Fruit fly (Drosophila melanogaster) whole organism, embryonic: ENCODE data around the gene Vajk1.

ENCODE experiments used
- ATbp ChIP-seq: fragments of 200-800 bp; sonication (Bioruptor generic); optimal IDR thresholded peaks from 2 replicates; lab custom pipeline; 2017; ENCODE audit warnings: missing biosample characterization, mild to moderate bottlenecking, missing genetic modification characterization, missing genetic modification reagents
- CG11456 ChIP-seq: fragments of 200-800 bp; sonication (Bioruptor generic); IDR thresholded peaks from 3 replicates; pipeline ENCODE4 v1.3.6; 2022; ENCODE audit warnings: missing biosample characterization, missing genetic modification characterization
- CG12769 ChIP-seq: fragments of 200-800 bp; sonication (Bioruptor generic); optimal IDR thresholded peaks from 2 replicates; lab custom pipeline; 2019; ENCODE audit warnings: missing biosample characterization, mild to moderate bottlenecking, missing genetic modification characterization, moderate library complexity
- CG14860 ChIP-seq: fragments of 200-800 bp; sonication (Bioruptor generic); IDR thresholded peaks from 3 replicates; pipeline ENCODE4 v1.3.6; 2022; ENCODE audit warnings: missing biosample characterization, missing genetic modification characterization; ENCODE audit not compliant: partially characterized antibody
- CG15073 ChIP-seq: fragments of 200-800 bp; sonication (Bioruptor generic); optimal IDR thresholded peaks from 2 replicates; lab custom pipeline; 2016; ENCODE audit warnings: missing biosample characterization, missing genetic modification characterization
- CG17359 ChIP-seq: fragments of 200-800 bp; sonication (Bioruptor generic); optimal IDR thresholded peaks from 3 replicates; lab custom pipeline; 2018; ENCODE audit warnings: missing biosample characterization, mild to moderate bottlenecking, missing genetic modification characterization, moderate library complexity
- CG18011 ChIP-seq: fragments of 200-800 bp; sonication (Bioruptor generic); optimal IDR thresholded peaks from 2 replicates; lab custom pipeline; 2017; ENCODE audit warnings: missing biosample characterization, missing genetic modification characterization, mild to moderate bottlenecking, moderate library complexity, missing genotype
- CG18619 ChIP-seq: fragments of 200-800 bp; sonication (Bioruptor generic); optimal IDR thresholded peaks from 3 replicates; lab custom pipeline; 2017; ENCODE audit warnings: missing biosample characterization, mild to moderate bottlenecking, missing genetic modification characterization
- CG30431 ChIP-seq: fragments of 200-800 bp; sonication (Bioruptor generic); optimal IDR thresholded peaks from 2 replicates; lab custom pipeline; 2017; ENCODE audit warnings: missing biosample characterization, missing genetic modification characterization
- CG31441 ChIP-seq: fragments of 200-800 bp; sonication (Bioruptor generic); IDR thresholded peaks from 2 replicates; pipeline ENCODE4 v1.3.6; 2022; ENCODE audit warnings: missing biosample characterization, missing genetic modification characterization
- CG33213 ChIP-seq: fragments of 200-800 bp; sonication (Bioruptor generic); optimal IDR thresholded peaks from 3 replicates; lab custom pipeline; 2016; ENCODE audit warnings: missing biosample characterization, missing genetic modification characterization
- CG4360 ChIP-seq: fragments of 200-800 bp; sonication (Bioruptor generic); IDR thresholded peaks from 2 replicates; pipeline ENCODE4 v1.3.6; 2022; ENCODE audit warnings: missing biosample characterization, missing genetic modification characterization
- CG6689 ChIP-seq: fragments of 200-800 bp; sonication (Bioruptor generic); IDR thresholded peaks from 2 replicates; pipeline ENCODE4 v1.3.6; 2022; ENCODE audit warnings: missing biosample characterization, missing genetic modification characterization
- CG6791 ChIP-seq: fragments of 200-800 bp; sonication (Bioruptor generic); IDR thresholded peaks from 3 replicates; pipeline ENCODE4 v1.3.6; 2022; ENCODE audit warnings: missing biosample characterization, missing genetic modification characterization; ENCODE audit not compliant: partially characterized antibody
- CG6854 ChIP-seq: fragments of 200-800 bp; sonication (Bioruptor generic); optimal IDR thresholded peaks from 3 replicates; lab custom pipeline; 2017; ENCODE audit warnings: missing biosample characterization, mild to moderate bottlenecking, missing genetic modification characterization
- CG7839 ChIP-seq: fragments of 200-800 bp; sonication (Bioruptor generic); optimal IDR thresholded peaks from 3 replicates; lab custom pipeline; 2018; ENCODE audit warnings: missing biosample characterization, mild to moderate bottlenecking, missing genetic modification characterization, moderate library complexity
- CG8944 ChIP-seq: fragments of 200-800 bp; sonication (Bioruptor generic); optimal IDR thresholded peaks from 3 replicates; lab custom pipeline; 2016; ENCODE audit warnings: missing biosample characterization, missing genetic modification characterization
- Deaf1 ChIP-seq: fragments of 200-800 bp; optimal IDR thresholded peaks from 3 replicates; lab custom pipeline; 2019; ENCODE audit warnings: missing biosample characterization, mild to moderate bottlenecking, missing genetic modification characterization, moderate library complexity
- Dll ChIP-seq: fragments of 200-800 bp; sonication (Bioruptor generic); IDR thresholded peaks from 4 replicates; pipeline ENCODE4 v1.3.6; 2022; ENCODE audit warnings: missing biosample characterization, missing genetic modification characterization; ENCODE audit not compliant: partially characterized antibody
- Fer1 ChIP-seq: fragments of 200-800 bp; sonication (Bioruptor generic); optimal IDR thresholded peaks from 2 replicates; lab custom pipeline; 2017; ENCODE audit warnings: missing biosample characterization, mild to moderate bottlenecking, missing genetic modification characterization
- HLH3B ChIP-seq: fragments of 200-800 bp; sonication (Bioruptor generic); IDR thresholded peaks from 2 replicates; pipeline ENCODE4 v1.3.6; 2022; ENCODE audit warnings: missing biosample characterization, missing genetic modification characterization
- HLH54F ChIP-seq: fragments of 200-800 bp; sonication (Bioruptor generic); optimal IDR thresholded peaks from 3 replicates; lab custom pipeline; 2016; ENCODE audit warnings: missing biosample characterization, missing genetic modification characterization
- HLHmδ ChIP-seq: fragments of 200-800 bp; sonication (Bioruptor generic); optimal IDR thresholded peaks from 2 replicates; lab custom pipeline; 2018; ENCODE audit warnings: missing biosample characterization, mild to moderate bottlenecking, missing genetic modification characterization, moderate library complexity
- Hr78 ChIP-seq, 2 experiments: fragments of 200-800 bp in 1 of 2; fragments of >200 bp in 1 of 2; sonication (Bioruptor generic) in 1 of 2; optimal IDR thresholded peaks; 2 replicates each; lab custom pipeline; 2017 to 2019; ENCODE audit warnings: missing biosample characterization in 2 of 2, missing genetic modification characterization in 2 of 2, mild to moderate bottlenecking in 1 of 2, moderate library complexity in 1 of 2
- Myb ChIP-seq: fragments of 200-800 bp; sonication (Bioruptor generic); optimal IDR thresholded peaks from 2 replicates; lab custom pipeline; 2016; ENCODE audit warnings: missing biosample characterization, missing genetic modification characterization
- Opbp ChIP-seq: fragments of 200-800 bp; sonication (Bioruptor generic); IDR thresholded peaks from 3 replicates; pipeline ENCODE4 v1.3.6; 2022; ENCODE audit warnings: missing biosample characterization, missing genetic modification characterization; ENCODE audit not compliant: partially characterized antibody
- Rx ChIP-seq: fragments of 200-800 bp; sonication (Bioruptor generic); IDR thresholded peaks from 2 replicates; pipeline ENCODE4 v1.3.6; 2022; ENCODE audit warnings: missing biosample characterization, missing genetic modification characterization
- Sry-β ChIP-seq: fragments of 200-800 bp; sonication (Bioruptor generic); optimal IDR thresholded peaks from 2 replicates; lab custom pipeline; 2018; ENCODE audit warnings: missing biosample characterization, mild to moderate bottlenecking, missing genetic modification characterization, moderate library complexity
- ap ChIP-seq: fragments of 200-800 bp; sonication (Bioruptor generic); IDR thresholded peaks from 2 replicates; pipeline ENCODE4 v1.3.6; 2022; ENCODE audit warnings: missing biosample characterization, missing genetic modification characterization
- az2 ChIP-seq: fragments of 200-800 bp; sonication (Bioruptor generic); optimal IDR thresholded peaks from 3 replicates; lab custom pipeline; 2016; ENCODE audit warnings: missing biosample characterization, missing genetic modification characterization
- bsh ChIP-seq, 2 experiments: fragments of 200-800 bp; sonication (Bioruptor generic); optimal IDR thresholded peaks; 2 replicates each; lab custom pipeline; 2017 to 2018; ENCODE audit warnings: mild to moderate bottlenecking in 2 of 2, missing biosample characterization in 2 of 2, missing genetic modification characterization in 2 of 2, moderate library complexity in 1 of 2
- btn ChIP-seq: fragments of 200-800 bp; sonication (Bioruptor generic); optimal IDR thresholded peaks from 2 replicates; lab custom pipeline; 2016; ENCODE audit warnings: missing biosample characterization, missing genetic modification characterization
- crc ChIP-seq: fragments of 200-800 bp; sonication (Bioruptor generic); optimal IDR thresholded peaks from 2 replicates; lab custom pipeline; 2016; ENCODE audit warnings: missing biosample characterization, missing genetic modification characterization
- eve ChIP-seq, 2 experiments: fragments of >200 bp; optimal IDR thresholded peaks; 2 replicates each; lab custom pipeline; 2017; ENCODE audit warnings: missing biosample characterization in 2 of 2, missing genetic modification characterization in 2 of 2
- gro ChIP-seq: fragments of 200-800 bp; sonication (Bioruptor generic); optimal IDR thresholded peaks from 2 replicates; lab custom pipeline; 2016; ENCODE audit warnings: missing biosample characterization, missing genetic modification characterization
- her ChIP-seq: fragments of 200-800 bp; sonication (Bioruptor generic); optimal IDR thresholded peaks from 2 replicates; lab custom pipeline; 2016; ENCODE audit warnings: missing biosample characterization, missing genetic modification characterization
- jing ChIP-seq: fragments of 200-800 bp; sonication (Bioruptor generic); optimal IDR thresholded peaks from 2 replicates; lab custom pipeline; 2018; ENCODE audit warnings: missing biosample characterization, mild to moderate bottlenecking, missing genetic modification characterization
- knrl ChIP-seq: fragments of 200-800 bp; sonication (Bioruptor generic); IDR thresholded peaks from 3 replicates; pipeline ENCODE4 v1.3.6; 2022; ENCODE audit warnings: missing biosample characterization, missing genetic modification characterization; ENCODE audit not compliant: partially characterized antibody
- org-1 ChIP-seq: fragments of 200-800 bp; sonication (Bioruptor generic); optimal IDR thresholded peaks from 2 replicates; lab custom pipeline; 2017; ENCODE audit warnings: missing biosample characterization, missing genetic modification characterization
- otp ChIP-seq: fragments of 200-800 bp; sonication (Bioruptor generic); IDR thresholded peaks from 3 replicates; pipeline ENCODE4, ENCODE4 v1.3.6; 2022; ENCODE audit warnings: missing biosample characterization, missing genetic modification characterization
- pan ChIP-seq, 4 experiments: fragments of >200 bp in 3 of 4; fragments of 200-800 bp in 1 of 4; sonication (Bioruptor generic) in 1 of 4; optimal IDR thresholded peaks in 3 of 4; IDR thresholded peaks in 1 of 4; 2 replicates each; pipeline versions ENCODE4 v1.3.6 to Lab custom; 2017 to 2022; ENCODE audit warnings: missing biosample characterization in 2 of 4, missing genetic modification characterization in 2 of 4, mixed read lengths in 1 of 4
- pzg ChIP-seq: fragments of 200-800 bp; sonication (Bioruptor generic); optimal IDR thresholded peaks from 3 replicates; lab custom pipeline; 2018; ENCODE audit warnings: missing biosample characterization, mild to moderate bottlenecking, missing genetic modification characterization, moderate library complexity
- sc ChIP-seq, 3 experiments: fragments of >200 bp in 2 of 3; fragments of 200-800 bp in 1 of 3; sonication (Bioruptor generic) in 1 of 3; optimal IDR thresholded peaks; 2 replicates in 2 of 3; 3 replicates in 1 of 3; lab custom pipeline; 2017; ENCODE audit warnings: mild to moderate bottlenecking in 1 of 3, missing biosample characterization in 1 of 3, missing genetic modification characterization in 1 of 3, missing genetic modification reagents in 1 of 3
- schlank ChIP-seq: fragments of 200-800 bp; sonication (Bioruptor generic); optimal IDR thresholded peaks from 2 replicates; lab custom pipeline; 2018; ENCODE audit warnings: missing biosample characterization, mild to moderate bottlenecking, missing genetic modification characterization
- sd ChIP-seq: fragments of 200-800 bp; sonication (Bioruptor generic); optimal IDR thresholded peaks from 3 replicates; lab custom pipeline; 2018; ENCODE audit warnings: missing biosample characterization, mild to moderate bottlenecking, missing genetic modification characterization, moderate library complexity
- sim ChIP-seq: fragments of 200-800 bp; sonication (Bioruptor generic); IDR thresholded peaks from 2 replicates; pipeline ENCODE4 v1.3.6; 2022; ENCODE audit warnings: missing biosample characterization, missing genetic modification characterization
- slp2 ChIP-seq: fragments of 200-800 bp; sonication (Bioruptor generic); optimal IDR thresholded peaks from 2 replicates; lab custom pipeline; 2016; ENCODE audit warnings: missing biosample characterization, missing genetic modification characterization
- tna ChIP-seq: fragments of 200-800 bp; sonication (Bioruptor generic); IDR thresholded peaks from 2 replicates; pipeline ENCODE4 v1.3.6; 2022; ENCODE audit warnings: missing biosample characterization, missing genetic modification characterization; ENCODE audit not compliant: partially characterized antibody
- wek ChIP-seq: fragments of 200-800 bp; sonication (Bioruptor generic); optimal IDR thresholded peaks from 3 replicates; lab custom pipeline; 2018; ENCODE audit warnings: missing biosample characterization, mild to moderate bottlenecking, missing genetic modification characterization, moderate library complexity

The Vajk1 gene

DNA sequence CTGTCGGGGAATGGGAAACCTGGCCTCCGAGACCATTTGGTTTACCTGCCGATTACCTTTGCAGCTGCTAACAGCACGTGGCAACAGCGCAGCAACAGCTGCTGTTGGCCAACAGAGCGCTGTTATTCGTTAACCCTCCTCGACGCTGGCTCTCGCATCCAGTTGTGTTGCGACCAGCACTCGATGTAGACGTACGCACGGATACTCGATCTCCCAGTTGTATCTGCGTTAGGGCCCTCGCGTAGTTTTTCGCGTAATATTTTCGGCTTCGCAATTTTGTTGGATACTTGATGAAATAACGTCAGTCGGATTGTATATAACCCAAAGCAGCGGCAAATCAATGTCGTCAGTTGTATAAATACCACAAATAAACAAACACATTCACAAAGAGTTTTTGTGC lies 44.6 kb downstream of the Vajk1 start (continued):
- TF ChIP-seq CG7839 (tag; lab: Kevin White, UChicago) (no peak), Rx (GFP tag; lab: Robert Waterston, UW) (no peak), slp2 (GFP tag; lab: Kevin White, UChicago) (no peak), Dll (GFP tag; lab: Robert Waterston, UW) (no peak), otp (GFP tag; lab: Robert Waterston, UW) (peak; percentile 41; the same call in 1 of the 3 replicates), CG11456 (GFP tag; lab: Robert Waterston, UW) (no peak), crc (no peak), HLHmδ (GFP tag; lab: Kevin White, UChicago) (peak; percentile 96), CG14860 (no peak), ap (GFP tag; lab: Robert Waterston, UW) (no peak), gro (GFP tag; lab: Kevin White, UChicago) (peak; percentile 74), btn (GFP tag; lab: Kevin White, UChicago) (no peak), sim (GFP tag; lab: Robert Waterston, UW) (no peak), CG17359 (tag; lab: Kevin White, UChicago) (peak; percentile 20), tna (GFP tag; lab: Robert Waterston, UW) (peak; percentile 55; the same call in 1 of the 2 replicates), CG31441 (GFP tag; lab: Robert Waterston, UW) (no peak), Myb (no peak), HLH54F (GFP tag; lab: Kevin White, UChicago) (peak; percentile 16), jing (GFP tag; lab: Kevin White, UChicago) (no peak), knrl (GFP tag; lab: Robert Waterston, UW) (peak; percentile 39; the same call in 2 of the 3 replicates), eve (GFP tag; optimal IDR thresholded peaks at IDR 0.05; lab: Kevin White, UChicago) (peak in 1 of 2 experiments; percentile 7), CG6854 (GFP tag; lab: Kevin White, UChicago) (no peak), pan (optimal IDR thresholded peaks at IDR 0.05; lab: Kevin White, UChicago) (no peak), pan (GFP tag; optimal IDR thresholded peaks at IDR 0.05 in 1 of 2, IDR thresholded peaks at IDR 0.05 in 1 of 2) (peak in 1 of 2 experiments; percentile 51), CG4360 (GFP tag; lab: Robert Waterston, UW) (0 out of 2 replicates have a peak, but pooled peaks have one; percentile 27), org-1 (GFP tag; lab: Kevin White, UChicago) (no peak), CG18011 (GFP tag; lab: Kevin White, UChicago) (no peak), CG18619 (GFP tag; lab: Kevin White, UChicago) (no peak), CG12769 (tag; lab: Kevin White, UChicago) (peak; percentile 58), pzg (no peak), CG15073 (GFP tag; lab: Kevin White, UChicago) (no peak), Opbp (peak; percentile 71), CG8944 (GFP tag; lab: Kevin White, UChicago) (no peak), bsh (GFP tag; optimal IDR thresholded peaks at IDR 0.05; lab: Kevin White, UChicago) (no peak), sc (optimal IDR thresholded peaks at IDR 0.05; lab: Kevin White, UChicago) (no peak), sc (GFP tag; optimal IDR thresholded peaks at IDR 0.05; lab: Kevin White, UChicago) (no peak), HLH3B (GFP tag; lab: Robert Waterston, UW) (peak; percentile 21; the same call in 1 of the 2 replicates), wek (GFP tag; lab: Kevin White, UChicago) (peak; percentile 34), az2 (GFP tag; lab: Kevin White, UChicago) (no peak), sd (tag; lab: Kevin White, UChicago) (peak; percentile 21), her (peak; percentile 43), schlank (tag; lab: Kevin White, UChicago) (no peak), CG6689 (GFP tag; lab: Robert Waterston, UW) (no peak), CG6791 (GFP tag; lab: Robert Waterston, UW) (peak; percentile 62), Deaf1 (tag; lab: Kevin White, UChicago) (peak; percentile 51), Hr78 (GFP tag; optimal IDR thresholded peaks at IDR 0.05; lab: Kevin White, UChicago) (no peak), Sry-β (GFP tag; lab: Kevin White, UChicago) (no peak), ATbp (GFP tag; lab: Kevin White, UChicago) (no peak), Fer1 (GFP tag; lab: Kevin White, UChicago) (peak; percentile 45), CG30431 (GFP tag; lab: Kevin White, UChicago) (no peak), CG33213 (GFP tag; lab: Kevin White, UChicago) (peak; percentile 24)
